Worm (Caenorhabditis elegans): ENCODE data around the gene Y49F6B.6.

Gene Y49F6B.6

ce11 chrII:3438280-3438679 is 34.6 kb upstream of the Y49F6B.6 start:
- TF ChIP-seq unc-130 (tag; optimal IDR thresholded peaks at IDR 0.05) (no peak), hlh-4 (tag; optimal IDR thresholded peaks at IDR 0.05) (no peak), C16A3.4 (tag; optimal IDR thresholded peaks at IDR 0.05) (no peak), alr-1 (tag; optimal IDR thresholded peaks at IDR 0.05; ENCODE audit: borderline replicate concordance) (no peak), blmp-1 (tag; optimal IDR thresholded peaks at IDR 0.05) (peak; percentile 90)

ce11 chrII:3439244-3439698 is 33.6 kb upstream of the Y49F6B.6 start:
- TF ChIP-seq sup-37 (GFP tag; optimal IDR thresholded peaks at IDR 0.05): peak; percentile 10
- peak; percentile 51 for TF ChIP-seq rnt-1 (tag; optimal IDR thresholded peaks at IDR 0.05)
- peak; percentile 64 for TF ChIP-seq nhr-19 (GFP tag; conservative IDR thresholded peaks at IDR 0.05)
- no peak for TF ChIP-seq hlh-17 (GFP tag; optimal IDR thresholded peaks at IDR 0.05; ENCODE audit: borderline replicate concordance)
- TF ChIP-seq elt-2 (tag; optimal IDR thresholded peaks at IDR 0.05): peak; percentile 97
- TF ChIP-seq nhr-85 (tag): peak; percentile 57
- no peak for TF ChIP-seq F16B12.6 (tag; optimal IDR thresholded peaks at IDR 0.05)
- no peak for TF ChIP-seq fos-1 (tag; optimal IDR thresholded peaks at IDR 0.05)
- TF ChIP-seq grh-1 (GFP tag; IDR thresholded peaks at IDR 0.05): 0 out of 2 replicates have a peak, but pooled peaks have one; percentile 6
- TF ChIP-seq lin-35 (GFP tag; optimal IDR thresholded peaks at IDR 0.05): peak in 1 of 2 experiments; percentile 54
- TF ChIP-seq lin-39 (tag; optimal IDR thresholded peaks at IDR 0.05): no peak
- TF ChIP-seq efl-3 (GFP tag; optimal IDR thresholded peaks at IDR 0.05): no peak
- peak; percentile 64 for TF ChIP-seq nhr-47 (tag; optimal IDR thresholded peaks at IDR 0.05)
- no peak for TF ChIP-seq unc-98 (GFP tag; IDR thresholded peaks at IDR 0.05)
- TF ChIP-seq unc-30 (tag; optimal IDR thresholded peaks at IDR 0.05): no peak
- peak; percentile 4 for TF ChIP-seq xbp-1 (tag; optimal IDR thresholded peaks at IDR 0.05)
- TF ChIP-seq hpl-2 (GFP tag; optimal IDR thresholded peaks at IDR 0.05): no peak
- TF ChIP-seq skn-1 (tag; optimal IDR thresholded peaks at IDR 0.05): no peak
- TF ChIP-seq tlp-1 (tag; optimal IDR thresholded peaks at IDR 0.05): peak; percentile 62
- TF ChIP-seq egl-27 (tag; optimal IDR thresholded peaks at IDR 0.05): no peak
- TF ChIP-seq snu-23 (GFP tag; optimal IDR thresholded peaks at IDR 0.05): peak; percentile 38
- no peak for TF ChIP-seq sox-4 (tag; optimal IDR thresholded peaks at IDR 0.05)
- no peak for TF ChIP-seq pag-3 (tag; optimal IDR thresholded peaks at IDR 0.05; ENCODE audit: borderline replicate concordance, insufficient read depth)
- peak; percentile 43 for TF ChIP-seq pqm-1 (tag; optimal IDR thresholded peaks at IDR 0.05)
- no peak for TF ChIP-seq nhr-76 (tag; optimal IDR thresholded peaks at IDR 0.05)
- peak in 1 of 3 experiments; percentile 3 for TF ChIP-seq dpl-1 (GFP tag; optimal IDR thresholded peaks at IDR 0.05)
- TF ChIP-seq nhr-20 (tag; optimal IDR thresholded peaks at IDR 0.05): peak; percentile 39
- no peak for TF ChIP-seq nhr-237 (tag; optimal IDR thresholded peaks at IDR 0.05)
- TF ChIP-seq irx-1 (tag; optimal IDR thresholded peaks at IDR 0.05): no peak
- no peak for TF ChIP-seq C04F5.9 (tag; optimal IDR thresholded peaks at IDR 0.05)
- TF ChIP-seq efl-1 (optimal IDR thresholded peaks at IDR 0.05): peak in 1 of 2 experiments; percentile 20
- no peak for TF ChIP-seq efl-1 (GFP tag; optimal IDR thresholded peaks at IDR 0.05 in 1 of 2)
- no peak for TF ChIP-seq fkh-4 (tag; optimal IDR thresholded peaks at IDR 0.05; ENCODE audit: borderline replicate concordance)
- peak; percentile 16 for TF ChIP-seq mep-1 (tag; optimal IDR thresholded peaks at IDR 0.05)
- peak; percentile 75 for TF ChIP-seq nhr-90 (tag; optimal IDR thresholded peaks at IDR 0.05; ENCODE audit: poor library complexity)
- no peak for TF ChIP-seq C16A3.4 (tag; optimal IDR thresholded peaks at IDR 0.05)
- no peak for TF ChIP-seq ets-5 (GFP tag; IDR thresholded peaks at IDR 0.05)
- peak; percentile 60 for TF ChIP-seq lin-14 (GFP tag; optimal IDR thresholded peaks at IDR 0.05)
- TF ChIP-seq aly-2 (tag; optimal IDR thresholded peaks at IDR 0.05): no peak
- TF ChIP-seq ztf-4 (tag; optimal IDR thresholded peaks at IDR 0.05): no peak
- no peak for TF ChIP-seq alr-1 (tag; optimal IDR thresholded peaks at IDR 0.05; ENCODE audit: borderline replicate concordance)
- no peak for TF ChIP-seq Y116A8C.19 (tag; optimal IDR thresholded peaks at IDR 0.05; ENCODE audit: borderline replicate concordance)
- no peak for TF ChIP-seq lin-15B (tag; optimal IDR thresholded peaks at IDR 0.05)
- no peak for TF ChIP-seq C34B4.2 (tag; optimal IDR thresholded peaks at IDR 0.05)
- TF ChIP-seq lin-13 (GFP tag; optimal IDR thresholded peaks at IDR 0.05): no peak
- no peak for TF ChIP-seq egl-13 (tag; optimal IDR thresholded peaks at IDR 0.05)
- TF ChIP-seq ceh-63 (GFP tag; optimal IDR thresholded peaks at IDR 0.05): no peak
- no peak for TF ChIP-seq swsn-7 (tag; optimal IDR thresholded peaks at IDR 0.05)
- TF ChIP-seq blmp-1 (tag; optimal IDR thresholded peaks at IDR 0.05): peak; percentile 66

All from whole organism, L1 larva.